Fruit fly (Drosophila melanogaster) whole organism, wandering third instar larva: ENCODE data around the gene CG3748.
A peak's percentile ranks its signal among the peaks of the same experiment; 100 is the strongest.

Experiments used
- Abd-B ChIP-seq: fragments of >200 bp; optimal IDR thresholded peaks from 2 replicates; lab custom pipeline; 2017; ENCODE audit warnings: missing biosample characterization, missing genetic modification characterization
- CG32264 ChIP-seq: fragments of 200-800 bp; sonication (Bioruptor generic); optimal IDR thresholded peaks from 2 replicates; lab custom pipeline; 2016; ENCODE audit warnings: missing biosample characterization, missing genetic modification characterization
- CG9705 ChIP-seq: fragments of 200-800 bp; sonication (Bioruptor generic); optimal IDR thresholded peaks from 2 replicates; lab custom pipeline; 2018; ENCODE audit warnings: missing biosample characterization, mild to moderate bottlenecking, missing genetic modification characterization
- CrebA ChIP-seq: fragments of 200-800 bp; sonication (Bioruptor generic); optimal IDR thresholded peaks from 2 replicates; lab custom pipeline; 2016; ENCODE audit warnings: missing biosample characterization, mild to moderate bottlenecking, missing genetic modification characterization, borderline replicate concordance
- Dfd ChIP-seq: fragments of >200 bp; optimal IDR thresholded peaks from 2 replicates; lab custom pipeline; 2017; ENCODE audit warnings: missing biosample characterization, missing genetic modification characterization
- Dif ChIP-seq: fragments of 200-275, 200-300 bp; sonication (Bioruptor generic); optimal IDR thresholded peaks from 2 replicates; lab custom pipeline; 2018; ENCODE audit warnings: missing biosample characterization, missing genetic modification characterization; ENCODE audit not compliant: partially characterized antibody
- GATAd ChIP-seq: sonication (Bioruptor generic); optimal IDR thresholded peaks from 2 replicates; lab custom pipeline; 2016; ENCODE audit warnings: missing biosample characterization, missing genetic modification characterization
- HLH106 ChIP-seq: fragments of 200-800 bp; optimal IDR thresholded peaks from 3 replicates; lab custom pipeline; 2019; ENCODE audit warnings: missing biosample characterization, mild to moderate bottlenecking, missing genetic modification characterization, moderate library complexity
- Hnf4 ChIP-seq: fragments of 200-800 bp; sonication (Bioruptor generic); optimal IDR thresholded peaks from 2 replicates; lab custom pipeline; 2016; ENCODE audit warnings: missing biosample characterization, mild to moderate bottlenecking, missing genetic modification characterization
- Hr78 ChIP-seq: fragments of >200 bp; optimal IDR thresholded peaks from 2 replicates; lab custom pipeline; 2017; ENCODE audit warnings: missing biosample characterization, missing genetic modification characterization
- Hr83 ChIP-seq: fragments of 200-300 bp; sonication (Bioruptor generic); optimal IDR thresholded peaks from 2 replicates; lab custom pipeline; 2016; ENCODE audit warnings: missing biosample characterization, mild to moderate bottlenecking, missing genetic modification characterization, moderate library complexity; ENCODE audit not compliant: poor library complexity, severe bottlenecking
- Jra ChIP-seq: sonication (Bioruptor generic); optimal IDR thresholded peaks from 2 replicates; lab custom pipeline; 2016; ENCODE audit warnings: missing biosample characterization, missing genetic modification characterization
- Mio ChIP-seq: sonication (Bioruptor generic); optimal IDR thresholded peaks from 2 replicates; lab custom pipeline; 2016; ENCODE audit warnings: missing biosample characterization, missing genetic modification characterization
- Myc ChIP-seq: fragments of >200 bp; optimal IDR thresholded peaks from 2 replicates; lab custom pipeline; 2017
- OdsH ChIP-seq: fragments of 200-800 bp; sonication (Bioruptor generic); optimal IDR thresholded peaks from 2 replicates; lab custom pipeline; 2016; ENCODE audit warnings: missing biosample characterization, mild to moderate bottlenecking, missing genetic modification characterization
- Rel ChIP-seq, 2 experiments: fragments of 200-800 bp; sonication (Bioruptor generic) in 1 of 2; optimal IDR thresholded peaks; 2 replicates in 1 of 2; 3 replicates in 1 of 2; lab custom pipeline; 2016 to 2019; ENCODE audit warnings: mild to moderate bottlenecking in 2 of 2, missing biosample characterization in 2 of 2, missing genetic modification characterization in 2 of 2, moderate library complexity in 1 of 2
- Sp1 ChIP-seq: fragments of 200-800 bp; sonication (Bioruptor generic); optimal IDR thresholded peaks from 3 replicates; lab custom pipeline; 2019; ENCODE audit warnings: missing biosample characterization, mild to moderate bottlenecking, missing genetic modification characterization, moderate library complexity
- Vsx2 ChIP-seq: fragments of 200-300, 225-300 bp; sonication (Bioruptor generic); optimal IDR thresholded peaks from 2 replicates; lab custom pipeline; 2018; ENCODE audit warnings: missing biosample characterization, missing genetic modification characterization; ENCODE audit not compliant: partially characterized antibody
- br ChIP-seq: fragments of 200-800 bp; sonication (Bioruptor generic); optimal IDR thresholded peaks from 2 replicates; lab custom pipeline; 2016; ENCODE audit warnings: missing biosample characterization, missing genetic modification characterization
- brk ChIP-seq: fragments of 200-800 bp; sonication (Bioruptor generic); optimal IDR thresholded peaks from 2 replicates; lab custom pipeline; 2016; ENCODE audit warnings: missing biosample characterization, mild to moderate bottlenecking, missing genetic modification characterization
- dl ChIP-seq, 2 experiments: fragments of 175-275, 200-275 bp in 1 of 2; fragments of 200-275 bp in 1 of 2; sonication (Bioruptor generic); optimal IDR thresholded peaks; lab custom pipeline; 2018; ENCODE audit warnings: mild to moderate bottlenecking in 2 of 2, missing biosample characterization in 2 of 2, missing genetic modification characterization in 2 of 2, moderate library complexity in 2 of 2; ENCODE audit not compliant: partially characterized antibody in 2 of 2, insufficient read depth in 1 of 2
- dmrt93B ChIP-seq: fragments of 200-800 bp; sonication (Bioruptor generic); optimal IDR thresholded peaks from 2 replicates; lab custom pipeline; 2018; ENCODE audit warnings: missing biosample characterization, mild to moderate bottlenecking, missing genetic modification characterization
- dsf ChIP-seq: sonication (Bioruptor generic); optimal IDR thresholded peaks from 2 replicates; lab custom pipeline; 2016; ENCODE audit warnings: missing biosample characterization, missing genetic modification characterization, borderline replicate concordance
- ey ChIP-seq: fragments of 200-800 bp; sonication (Bioruptor generic); optimal IDR thresholded peaks from 2 replicates; lab custom pipeline; 2016; ENCODE audit warnings: missing biosample characterization, missing genetic modification characterization
- foxo ChIP-seq, 2 experiments: fragments of 200-800 bp; sonication (Bioruptor generic); optimal IDR thresholded peaks; 2 replicates in 1 of 2; 3 replicates in 1 of 2; lab custom pipeline; 2016 to 2017; ENCODE audit warnings: missing biosample characterization in 2 of 2, missing genetic modification characterization in 2 of 2
- fru ChIP-seq: fragments of 200-800 bp; sonication (Bioruptor generic); optimal IDR thresholded peaks from 3 replicates; lab custom pipeline; 2016; ENCODE audit warnings: missing biosample characterization, mild to moderate bottlenecking, missing genetic modification characterization
- h ChIP-seq: fragments of 200-800 bp; sonication (Bioruptor generic); optimal IDR thresholded peaks from 3 replicates; lab custom pipeline; 2016; ENCODE audit warnings: missing biosample characterization, mild to moderate bottlenecking, missing genetic modification characterization
- jim ChIP-seq: fragments of 175-275, 200-325 bp; sonication (Bioruptor generic); optimal IDR thresholded peaks from 2 replicates; lab custom pipeline; 2016; ENCODE audit warnings: missing biosample characterization, mild to moderate bottlenecking, missing genetic modification characterization
- lola ChIP-seq: fragments of >200 bp; optimal IDR thresholded peaks from 2 replicates; lab custom pipeline; 2017; ENCODE audit warnings: missing biosample characterization, missing genetic modification characterization
- psq ChIP-seq: fragments of 200-800 bp; sonication (Bioruptor generic); optimal IDR thresholded peaks from 3 replicates; lab custom pipeline; 2017; ENCODE audit warnings: missing biosample characterization, mild to moderate bottlenecking, missing genetic modification characterization, moderate library complexity
- rgr ChIP-seq: fragments of 200-800 bp; sonication (Bioruptor generic); optimal IDR thresholded peaks from 3 replicates; lab custom pipeline; 2016; ENCODE audit warnings: missing biosample characterization, mild to moderate bottlenecking, missing genetic modification characterization
- sage ChIP-seq: fragments of 200-800 bp; sonication (Bioruptor generic); optimal IDR thresholded peaks from 2 replicates; lab custom pipeline; 2016; ENCODE audit warnings: missing biosample characterization, mild to moderate bottlenecking, missing genetic modification characterization
- sv ChIP-seq: fragments of 200-800 bp; sonication (Bioruptor generic); optimal IDR thresholded peaks from 3 replicates; lab custom pipeline; 2016; ENCODE audit warnings: missing biosample characterization, missing genetic modification characterization
- tai ChIP-seq: sonication (Bioruptor generic); optimal IDR thresholded peaks from 2 replicates; lab custom pipeline; 2016; ENCODE audit warnings: missing biosample characterization, missing genetic modification characterization
- usp ChIP-seq: fragments of >200 bp; optimal IDR thresholded peaks from 2 replicates; lab custom pipeline; 2017; ENCODE audit warnings: missing biosample characterization, missing genetic modification characterization
- woc ChIP-seq: sonication (Bioruptor generic); optimal IDR thresholded peaks from 2 replicates; lab custom pipeline; 2016; ENCODE audit warnings: missing biosample characterization, mild to moderate bottlenecking, missing genetic modification characterization

The CG3748 gene

dm6 chr2L:9369724-9370123 lies 27.1 kb downstream of the CG3748 start:
- TF ChIP-seq OdsH (no peak), Dfd (GFP tag; lab: Kevin White, UChicago) (peak; percentile 62)

dm6 chr2L:9377789-9378188 lies 35.2 kb downstream of the CG3748 start:
- TF ChIP-seq Dfd (GFP tag; lab: Kevin White, UChicago) (peak; percentile 1), h (GFP tag; lab: Kevin White, UChicago) (no peak)

- no peak for TF ChIP-seq lola (GFP tag; lab: Kevin White, UChicago)
- TF ChIP-seq Rel (GFP tag; optimal IDR thresholded peaks at IDR 0.05; lab: Kevin White, UChicago): no peak
- TF ChIP-seq Rel (tag; optimal IDR thresholded peaks at IDR 0.05; lab: Kevin White, UChicago): no peak
- TF ChIP-seq Abd-B (GFP tag; lab: Kevin White, UChicago): no peak
- no peak for TF ChIP-seq brk (GFP tag; lab: Kevin White, UChicago)
- no peak for TF ChIP-seq HLH106
- TF ChIP-seq Hr78 (GFP tag; lab: Kevin White, UChicago): no peak
- no peak for TF ChIP-seq rgr (GFP tag; lab: Kevin White, UChicago)
These were observed 43.6 kb downstream of the CG3748 start for dm6 chr2L:9386270-9386669.

dm6 chr2L:9387240-9387672 lies 44.6 kb downstream of the CG3748 start, which contains the start of gene Aldh:
Gene Aldh (plus strand): TSS chr2L:9387389.
- no peak for TF ChIP-seq Abd-B (GFP tag; lab: Kevin White, UChicago)
- no peak for TF ChIP-seq CrebA (GFP tag; lab: Kevin White, UChicago)
- TF ChIP-seq sv: no peak
- no peak for TF ChIP-seq OdsH
- TF ChIP-seq tai (GFP tag; lab: Kevin White, UChicago): no peak
- no peak for TF ChIP-seq dmrt93B (GFP tag; lab: Kevin White, UChicago)
- no peak for TF ChIP-seq Hr83 (GFP tag; lab: Kevin White, UChicago)
- no peak for TF ChIP-seq CG9705
- no peak for TF ChIP-seq br
- no peak for TF ChIP-seq CG32264 (GFP tag; lab: Kevin White, UChicago)
- TF ChIP-seq fru: no peak
- TF ChIP-seq psq (GFP tag; lab: Kevin White, UChicago): no peak
- TF ChIP-seq Myc (lab: Kevin White, UChicago): peak; percentile 30
- TF ChIP-seq dl (GFP tag; optimal IDR thresholded peaks at IDR 0.05; lab: Kevin White, UChicago; ENCODE audit: insufficient read depth in 1 of 2, partially characterized antibody in 2 of 2): no peak
- TF ChIP-seq Hr78 (GFP tag; lab: Kevin White, UChicago): no peak
- TF ChIP-seq rgr (GFP tag; lab: Kevin White, UChicago): peak; percentile 20
- TF ChIP-seq usp (GFP tag; lab: Kevin White, UChicago): no peak
- TF ChIP-seq, all 38 proteins: peak for 2

dm6 chr2L:9388013-9388605 lies 45.5 kb downstream of the CG3748 start:
- TF ChIP-seq psq (GFP tag; lab: Kevin White, UChicago) (peak; percentile 90), Jra (GFP tag; lab: Kevin White, UChicago) (peak; percentile 57), Mio (peak; percentile 75), Hnf4 (peak; percentile 89), Abd-B (GFP tag; lab: Kevin White, UChicago) (no peak), Hr78 (GFP tag; lab: Kevin White, UChicago) (no peak), Hr83 (GFP tag; lab: Kevin White, UChicago) (no peak), dmrt93B (GFP tag; lab: Kevin White, UChicago) (peak; percentile 85), brk (GFP tag; lab: Kevin White, UChicago) (peak; percentile 65), Sp1 (peak; percentile 81), Myc (lab: Kevin White, UChicago) (no peak), sv (peak; percentile 40), foxo (GFP tag; optimal IDR thresholded peaks at IDR 0.05; lab: Kevin White, UChicago) (peak; percentile 73 to 95), ey (GFP tag; lab: Kevin White, UChicago) (peak; percentile 95), GATAd (GFP tag; lab: Kevin White, UChicago) (no peak), CG32264 (GFP tag; lab: Kevin White, UChicago) (peak; percentile 89), sage (GFP tag; lab: Kevin White, UChicago) (peak; percentile 74), woc (GFP tag; lab: Kevin White, UChicago) (peak; percentile 95), h (GFP tag; lab: Kevin White, UChicago) (peak; percentile 95), fru (peak; percentile 97), usp (GFP tag; lab: Kevin White, UChicago) (no peak), br (peak; percentile 93), Rel (GFP tag; optimal IDR thresholded peaks at IDR 0.05; lab: Kevin White, UChicago) (no peak), Rel (tag; optimal IDR thresholded peaks at IDR 0.05; lab: Kevin White, UChicago) (peak; percentile 58), jim (GFP tag; lab: Kevin White, UChicago) (no peak), OdsH (peak; percentile 93), Vsx2 (GFP tag; lab: Kevin White, UChicago) (no peak), lola (GFP tag; lab: Kevin White, UChicago) (no peak), dl (GFP tag; optimal IDR thresholded peaks at IDR 0.05; lab: Kevin White, UChicago; ENCODE audit: insufficient read depth in 1 of 2, partially characterized antibody in 2 of 2) (peak in 1 of 2 experiments; percentile 24), dsf (no peak), HLH106 (peak; percentile 81), CG9705 (peak; percentile 10), tai (GFP tag; lab: Kevin White, UChicago) (no peak), Dfd (GFP tag; lab: Kevin White, UChicago) (no peak), Dif (GFP tag; lab: Kevin White, UChicago) (peak; percentile 24)
